Worm (Caenorhabditis elegans): ENCODE measurements around the gene C18D11.6.
"Not testable (repeated sequence)": the region's sequence is repeated elsewhere in the genome, so short reads cannot be mapped to it uniquely, and the experiment has no call there.

The C18D11.6 gene

ce11 chrIII:11792295-11793256 lies 17.8 kb upstream of the C18D11.6 start, which contains the start of gene C24H11.2:
Gene C24H11.2 (minus strand): TSS chrIII:11792345.
- TF ChIP-seq snpc-4 (tag; optimal IDR thresholded peaks at IDR 0.05) (peak; percentile 77), sem-4 (tag; optimal IDR thresholded peaks at IDR 0.05) (peak; percentile 54), C34F6.9 (tag; optimal IDR thresholded peaks at IDR 0.05) (peak; percentile 46), lsy-2 (tag; optimal IDR thresholded peaks at IDR 0.05) (peak in 1 of 2 experiments; percentile 31), nhr-25 (tag; optimal IDR thresholded peaks at IDR 0.05) (peak; percentile 41), nhr-129 (tag; optimal IDR thresholded peaks at IDR 0.05) (peak; percentile 59), crh-2 (tag; optimal IDR thresholded peaks at IDR 0.05) (peak; percentile 53), sma-9 (GFP tag; optimal IDR thresholded peaks at IDR 0.05) (peak; percentile 48), ztf-4 (tag; optimal IDR thresholded peaks at IDR 0.05) (peak; percentile 8), lin-11 (tag; optimal IDR thresholded peaks at IDR 0.05) (peak; percentile 49), sma-3 (GFP tag; optimal IDR thresholded peaks at IDR 0.05) (peak; percentile 51), unc-55 (GFP tag; optimal IDR thresholded peaks at IDR 0.05) (peak; percentile 50), gmeb-1 (tag; optimal IDR thresholded peaks at IDR 0.05) (peak; percentile 72), egl-27 (tag; optimal IDR thresholded peaks at IDR 0.05) (peak; percentile 26), mab-5 (tag; optimal IDR thresholded peaks at IDR 0.05) (peak; percentile 39), F13H6.1 (tag; optimal IDR thresholded peaks at IDR 0.05) (peak; percentile 65), fos-1 (tag; optimal IDR thresholded peaks at IDR 0.05) (peak; percentile 47)
- TF ChIP-seq sma-9 (tag; optimal IDR thresholded peaks at IDR 0.05), result not testable (repeated sequence)

ce11 chrIII:11794389-11794788 lies 16.0 kb upstream of the C18D11.6 start:
- TF ChIP-seq sma-3 (GFP tag; optimal IDR thresholded peaks at IDR 0.05) (no peak), sem-4 (tag; optimal IDR thresholded peaks at IDR 0.05) (peak; percentile 30)

- no peak for TF ChIP-seq skn-1 (tag; optimal IDR thresholded peaks at IDR 0.05)
- TF ChIP-seq C34F6.9 (tag; optimal IDR thresholded peaks at IDR 0.05), result no peak
- TF ChIP-seq nhr-25 (tag; optimal IDR thresholded peaks at IDR 0.05), result no peak
- TF ChIP-seq mbf-1 (tag; optimal IDR thresholded peaks at IDR 0.05), result no peak
- TF ChIP-seq F13H6.1 (tag; optimal IDR thresholded peaks at IDR 0.05), result no peak
- TF ChIP-seq nhr-6 (tag; optimal IDR thresholded peaks at IDR 0.05), result no peak
Measured at ce11 chrIII:11795448-11795847, 14.9 kb upstream of the C18D11.6 start, which contains the start of gene twk-39. Gene twk-39 (plus strand): TSS chrIII:11795748.

ce11 chrIII:11806695-11807094 lies 3.7 kb upstream of the C18D11.6 start, which contains the start of gene C18D11.7:
Gene C18D11.7 (minus strand): TSS chrIII:11806795.
- TF ChIP-seq lin-39 (tag; optimal IDR thresholded peaks at IDR 0.05) (no peak), nhr-6 (tag; optimal IDR thresholded peaks at IDR 0.05) (no peak), sma-3 (GFP tag; optimal IDR thresholded peaks at IDR 0.05) (no peak), unc-62 (GFP tag; optimal IDR thresholded peaks at IDR 0.05) (no peak), ceh-16 (tag; optimal IDR thresholded peaks at IDR 0.05) (no peak), ZK546.5 (tag; optimal IDR thresholded peaks at IDR 0.05) (no peak), ztf-1 (GFP tag; conservative IDR thresholded peaks at IDR 0.05) (no peak), aly-2 (tag; optimal IDR thresholded peaks at IDR 0.05) (no peak), mab-5 (tag; optimal IDR thresholded peaks at IDR 0.05) (no peak), nhr-10 (tag; optimal IDR thresholded peaks at IDR 0.05) (no peak), crh-2 (tag; optimal IDR thresholded peaks at IDR 0.05) (no peak), nhr-77 (tag; optimal IDR thresholded peaks at IDR 0.05) (no peak), egl-27 (tag; optimal IDR thresholded peaks at IDR 0.05) (no peak), gmeb-1 (tag; optimal IDR thresholded peaks at IDR 0.05) (no peak), Y55F3AM.14 (GFP tag; optimal IDR thresholded peaks at IDR 0.05) (no peak), F13H6.1 (tag; optimal IDR thresholded peaks at IDR 0.05) (no peak), nhr-25 (tag; optimal IDR thresholded peaks at IDR 0.05) (no peak), alr-1 (tag; optimal IDR thresholded peaks at IDR 0.05) (no peak), lin-13 (GFP tag; optimal IDR thresholded peaks at IDR 0.05) (no peak), zag-1 (tag; optimal IDR thresholded peaks at IDR 0.05) (no peak)

- TF ChIP-seq gmeb-1 (tag; optimal IDR thresholded peaks at IDR 0.05), result no peak
- no peak for TF ChIP-seq sem-4 (tag; optimal IDR thresholded peaks at IDR 0.05)
Measured at ce11 chrIII:11807418-11807817, 2.9 kb upstream of the C18D11.6 start, which contains the start of gene C18D11.10. Gene C18D11.10 (plus strand): TSS chrIII:11807718.

All from whole organism, L2 larva.